Fruit fly (Drosophila melanogaster): Measurements from ENCODE around the gene RhoU.

DNA sequence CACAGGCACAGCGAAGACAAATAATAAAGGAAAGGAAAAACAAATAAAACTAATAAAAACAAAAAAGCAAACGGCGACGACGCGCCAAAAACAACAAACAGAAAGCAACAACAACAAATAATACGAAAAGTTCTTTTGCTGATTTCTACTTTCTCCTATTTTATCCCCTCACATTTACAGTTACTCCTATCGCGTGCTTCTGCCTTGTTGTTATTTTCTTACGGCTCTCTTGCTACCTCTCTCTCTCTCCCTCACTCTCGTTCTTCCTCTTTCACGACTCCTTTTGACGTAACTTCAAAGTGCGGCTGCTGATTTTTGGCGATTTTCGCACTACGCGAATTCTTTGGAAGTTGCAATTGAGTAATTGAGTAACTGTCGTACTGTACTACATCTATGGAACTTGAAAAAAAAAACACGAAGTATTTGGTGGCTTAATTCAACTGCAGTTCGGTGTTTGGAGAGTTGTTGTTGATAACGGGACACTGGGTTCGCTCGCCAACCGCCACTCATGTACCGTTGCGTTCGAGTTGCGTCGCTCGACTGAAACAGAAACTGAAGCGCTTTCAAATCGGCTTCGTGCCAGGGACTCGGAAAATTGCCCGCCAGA, 15.9 kb upstream of the RhoU start, which contains the start of gene CG15312:
- TF ChIP-seq ATbp (GFP tag; optimal IDR thresholded peaks at IDR 0.05) (no peak), CG15073 (GFP tag; optimal IDR thresholded peaks at IDR 0.05) (no peak), bab2 (GFP tag; optimal IDR thresholded peaks at IDR 0.05) (no peak), ato (GFP tag; IDR thresholded peaks at IDR 0.05; ENCODE audit: partially characterized antibody) (no peak)

Data from whole organism, embryonic.